Fruit fly (Drosophila melanogaster) whole organism, embryonic: Measurements from ENCODE around the gene CG3104.
A peak's percentile ranks its signal among the peaks of the same experiment; 100 is the strongest.

ENCODE experiments used
- Abd-B ChIP-seq: fragments of 200-800 bp; sonication (Bioruptor generic); optimal IDR thresholded peaks from 2 replicates; lab custom pipeline; 2018; ENCODE audit warnings: missing biosample characterization, mild to moderate bottlenecking, missing genetic modification characterization, moderate library complexity
- CG10209 ChIP-seq: fragments of 200-800 bp; sonication (Bioruptor generic); optimal IDR thresholded peaks from 3 replicates; lab custom pipeline; 2017; ENCODE audit warnings: missing biosample characterization, mild to moderate bottlenecking, missing genetic modification characterization, missing genetic modification reagents
- CG10462 ChIP-seq: fragments of 200-800 bp; sonication (Bioruptor generic); optimal IDR thresholded peaks from 2 replicates; lab custom pipeline; 2016; ENCODE audit warnings: missing biosample characterization, missing genetic modification characterization
- CG10565 ChIP-seq: fragments of 200-800 bp; sonication (Bioruptor generic); optimal IDR thresholded peaks from 3 replicates; lab custom pipeline; 2016; ENCODE audit warnings: missing biosample characterization, mild to moderate bottlenecking, missing genetic modification characterization
- CG12071 ChIP-seq: fragments of 200-800 bp; sonication (Bioruptor generic); optimal IDR thresholded peaks from 3 replicates; lab custom pipeline; 2018; ENCODE audit warnings: missing biosample characterization, mild to moderate bottlenecking, missing genetic modification characterization
- CG12219 ChIP-seq: fragments of 200-800 bp; sonication (Bioruptor generic); optimal IDR thresholded peaks from 3 replicates; lab custom pipeline; 2018; ENCODE audit warnings: missing biosample characterization, mild to moderate bottlenecking, missing genetic modification characterization
- CG12236 ChIP-seq: fragments of 200-800 bp; sonication (Bioruptor generic); optimal IDR thresholded peaks from 2 replicates; lab custom pipeline; 2016; ENCODE audit warnings: missing biosample characterization, missing genetic modification characterization
- CG14014 ChIP-seq: fragments of 200-800 bp; sonication (Bioruptor generic); IDR thresholded peaks from 2 replicates; pipeline ENCODE4 v1.3.6; 2022; ENCODE audit warnings: missing biosample characterization, missing genetic modification characterization
- CG15479 ChIP-seq: fragments of 200-800 bp; sonication (Bioruptor generic); optimal IDR thresholded peaks from 3 replicates; lab custom pipeline; 2019; ENCODE audit warnings: missing biosample characterization, mild to moderate bottlenecking, missing genetic modification characterization, moderate library complexity
- CG18011 ChIP-seq: fragments of 200-800 bp; sonication (Bioruptor generic); optimal IDR thresholded peaks from 2 replicates; lab custom pipeline; 2017; ENCODE audit warnings: missing biosample characterization, missing genetic modification characterization, mild to moderate bottlenecking, moderate library complexity, missing genotype
- CG18262 ChIP-seq: fragments of 200-800 bp; optimal IDR thresholded peaks from 3 replicates; lab custom pipeline; 2019; ENCODE audit warnings: missing biosample characterization, mild to moderate bottlenecking, missing genetic modification characterization, moderate library complexity
- CG3163 ChIP-seq: fragments of 200-800 bp; sonication (Bioruptor generic); optimal IDR thresholded peaks from 3 replicates; lab custom pipeline; 2016; ENCODE audit warnings: missing biosample characterization, missing genetic modification characterization
- CG34422 ChIP-seq: fragments of 200-800 bp; sonication (Bioruptor generic); IDR thresholded peaks from 3 replicates; pipeline ENCODE4 v1.3.6; 2022; ENCODE audit warnings: missing biosample characterization, missing genetic modification characterization
- CG4328 ChIP-seq: fragments of 200-800 bp; sonication (Bioruptor generic); optimal IDR thresholded peaks from 3 replicates; lab custom pipeline; 2017; ENCODE audit warnings: missing biosample characterization, missing genetic modification reagents, missing genetic modification characterization
- CG43689 ChIP-seq: fragments of 200-800 bp; sonication (Bioruptor generic); IDR thresholded peaks from 2 replicates; pipeline ENCODE4 v1.3.6; 2022; ENCODE audit warnings: missing biosample characterization, missing genetic modification characterization
- CG6272 ChIP-seq: fragments of 200-800 bp; sonication (Bioruptor generic); IDR thresholded peaks from 2 replicates; pipeline ENCODE4 v1.3.6; 2022; ENCODE audit warnings: missing biosample characterization, missing genetic modification characterization
- CG6683 ChIP-seq: fragments of 200-800 bp; sonication (Bioruptor generic); optimal IDR thresholded peaks from 2 replicates; lab custom pipeline; 2017; ENCODE audit warnings: missing biosample characterization, mild to moderate bottlenecking, missing genetic modification characterization, missing genetic modification reagents
- CG6791 ChIP-seq: fragments of 200-800 bp; sonication (Bioruptor generic); IDR thresholded peaks from 3 replicates; pipeline ENCODE4 v1.3.6; 2022; ENCODE audit warnings: missing biosample characterization, missing genetic modification characterization; ENCODE audit not compliant: partially characterized antibody
- CG9797 ChIP-seq: fragments of 200-800 bp; sonication (Bioruptor generic); optimal IDR thresholded peaks from 3 replicates; lab custom pipeline; 2018; ENCODE audit warnings: missing biosample characterization, mild to moderate bottlenecking, missing genetic modification characterization
- CTCF ChIP-seq: fragments of 200-800 bp; sonication (Bioruptor generic); optimal IDR thresholded peaks from 2 replicates; lab custom pipeline; 2017; ENCODE audit warnings: missing biosample characterization, mild to moderate bottlenecking, missing genetic modification characterization, moderate library complexity
- Dip2 ChIP-seq: fragments of 200-800 bp; sonication (Bioruptor generic); IDR thresholded peaks from 2 replicates; pipeline ENCODE4 v1.3.6; 2022; ENCODE audit warnings: missing biosample characterization, missing genetic modification characterization
- Gsc ChIP-seq: fragments of 200-800 bp; sonication (Bioruptor generic); IDR thresholded peaks from 2 replicates; pipeline ENCODE4 v1.3.6; 2022; ENCODE audit warnings: missing biosample characterization, missing genetic modification characterization
- Rx ChIP-seq: fragments of 200-800 bp; sonication (Bioruptor generic); IDR thresholded peaks from 2 replicates; pipeline ENCODE4 v1.3.6; 2022; ENCODE audit warnings: missing biosample characterization, missing genetic modification characterization
- Six4 ChIP-seq: fragments of 200-800 bp; sonication (Bioruptor generic); optimal IDR thresholded peaks from 2 replicates; lab custom pipeline; 2016; ENCODE audit warnings: missing biosample characterization, missing genetic modification characterization
- Sox102F ChIP-seq: fragments of 200-800 bp; sonication (Bioruptor generic); optimal IDR thresholded peaks from 2 replicates; lab custom pipeline; 2018; ENCODE audit warnings: missing biosample characterization, mild to moderate bottlenecking, missing genetic modification characterization, moderate library complexity
- ash1 ChIP-seq: fragments of 200-800 bp; sonication (Bioruptor generic); optimal IDR thresholded peaks from 2 replicates; lab custom pipeline; 2018; ENCODE audit warnings: missing biosample characterization, mild to moderate bottlenecking, missing genetic modification characterization
- ato ChIP-seq: fragments of 200-800 bp; sonication (Bioruptor generic); IDR thresholded peaks from 2 replicates; pipeline ENCODE4 v1.3.6; 2022; ENCODE audit warnings: missing biosample characterization, missing genetic modification characterization; ENCODE audit not compliant: partially characterized antibody
- az2 ChIP-seq: fragments of 200-800 bp; sonication (Bioruptor generic); optimal IDR thresholded peaks from 3 replicates; lab custom pipeline; 2016; ENCODE audit warnings: missing biosample characterization, missing genetic modification characterization
- cas ChIP-seq: fragments of 200-800 bp; sonication (Bioruptor generic); IDR thresholded peaks from 2 replicates; pipeline ENCODE4 v1.3.6; 2022; ENCODE audit warnings: missing biosample characterization, missing genetic modification characterization
- cato ChIP-seq: fragments of 200-800 bp; sonication (Bioruptor generic); optimal IDR thresholded peaks from 2 replicates; lab custom pipeline; 2016; ENCODE audit warnings: missing biosample characterization, missing genetic modification characterization, borderline replicate concordance
- caup ChIP-seq: fragments of 200-800 bp; sonication (Bioruptor generic); optimal IDR thresholded peaks from 3 replicates; lab custom pipeline; 2017; ENCODE audit warnings: missing biosample characterization, mild to moderate bottlenecking, missing genetic modification characterization, moderate library complexity; ENCODE audit not compliant: severe bottlenecking
- dmrt11E ChIP-seq: fragments of 200-800 bp; sonication (Bioruptor generic); optimal IDR thresholded peaks from 3 replicates; lab custom pipeline; 2018; ENCODE audit warnings: missing biosample characterization, mild to moderate bottlenecking, missing genetic modification characterization, moderate library complexity
- exex ChIP-seq: fragments of 200-800 bp; sonication (Bioruptor generic); optimal IDR thresholded peaks from 4 replicates; lab custom pipeline; 2018; ENCODE audit warnings: missing biosample characterization, mild to moderate bottlenecking, missing genetic modification characterization, moderate library complexity
- fu2 ChIP-seq: fragments of 200-800 bp; sonication (Bioruptor generic); optimal IDR thresholded peaks from 2 replicates; lab custom pipeline; 2016; ENCODE audit warnings: missing biosample characterization, missing genetic modification characterization
- jing ChIP-seq: fragments of 200-800 bp; sonication (Bioruptor generic); optimal IDR thresholded peaks from 2 replicates; lab custom pipeline; 2018; ENCODE audit warnings: missing biosample characterization, mild to moderate bottlenecking, missing genetic modification characterization
- kni ChIP-seq: fragments of 200-800 bp; sonication (Bioruptor generic); optimal IDR thresholded peaks from 3 replicates; lab custom pipeline; 2017; ENCODE audit warnings: mild to moderate bottlenecking, missing biosample characterization, missing genetic modification reagents, missing genetic modification characterization
- lmd ChIP-seq: fragments of 200-800 bp; sonication (Bioruptor generic); IDR thresholded peaks from 2 replicates; pipeline ENCODE4 v1.3.6; 2022; ENCODE audit warnings: missing biosample characterization, missing genetic modification characterization
- org-1 ChIP-seq: fragments of 200-800 bp; sonication (Bioruptor generic); optimal IDR thresholded peaks from 2 replicates; lab custom pipeline; 2017; ENCODE audit warnings: missing biosample characterization, missing genetic modification characterization
- pho ChIP-seq: fragments of 200-800 bp; sonication (Bioruptor generic); optimal IDR thresholded peaks from 2 replicates; lab custom pipeline; 2016; ENCODE audit warnings: missing biosample characterization, missing genetic modification characterization
- psq ChIP-seq: fragments of 200-800 bp; sonication (Bioruptor generic); optimal IDR thresholded peaks from 2 replicates; lab custom pipeline; 2017; ENCODE audit warnings: missing biosample characterization, missing genetic modification characterization
- pzg ChIP-seq: fragments of 200-800 bp; sonication (Bioruptor generic); optimal IDR thresholded peaks from 3 replicates; lab custom pipeline; 2018; ENCODE audit warnings: missing biosample characterization, mild to moderate bottlenecking, missing genetic modification characterization, moderate library complexity
- rib ChIP-seq: fragments of 200-800 bp; sonication (Bioruptor generic); IDR thresholded peaks from 2 replicates; pipeline ENCODE4 v1.3.6; 2022; ENCODE audit warnings: missing biosample characterization, missing genetic modification characterization
- run ChIP-seq: fragments of 200-800 bp; sonication (Bioruptor generic); optimal IDR thresholded peaks from 3 replicates; lab custom pipeline; 2018; ENCODE audit warnings: missing biosample characterization, mild to moderate bottlenecking, missing genetic modification characterization
- sim ChIP-seq: fragments of 200-800 bp; sonication (Bioruptor generic); IDR thresholded peaks from 2 replicates; pipeline ENCODE4 v1.3.6; 2022; ENCODE audit warnings: missing biosample characterization, missing genetic modification characterization
- slp2 ChIP-seq: fragments of 200-800 bp; sonication (Bioruptor generic); optimal IDR thresholded peaks from 2 replicates; lab custom pipeline; 2016; ENCODE audit warnings: missing biosample characterization, missing genetic modification characterization
- trh ChIP-seq: fragments of 200-800 bp; sonication (Bioruptor generic); optimal IDR thresholded peaks from 2 replicates; lab custom pipeline; 2016; ENCODE audit warnings: missing biosample characterization, missing genetic modification characterization
- wek ChIP-seq: fragments of 200-800 bp; sonication (Bioruptor generic); optimal IDR thresholded peaks from 3 replicates; lab custom pipeline; 2018; ENCODE audit warnings: missing biosample characterization, mild to moderate bottlenecking, missing genetic modification characterization, moderate library complexity
- zf30C ChIP-seq: fragments of 200-800 bp; sonication (Bioruptor generic); optimal IDR thresholded peaks from 3 replicates; lab custom pipeline; 2018; ENCODE audit warnings: missing biosample characterization, mild to moderate bottlenecking, missing genetic modification characterization

CG3104 gene

dm6 chr2L:2878188-2878587 is 22.6 kb upstream of the CG3104 start, which contains the start of the genes Prx6a and Sbat (continued):
- TF ChIP-seq ato (GFP tag; lab: Robert Waterston, UW) (no peak), cas (0 out of 2 replicates have a peak, but pooled peaks have one; percentile 20), CG43689 (GFP tag; lab: Robert Waterston, UW) (no peak), caup (peak; percentile 56), trh (GFP tag; lab: Kevin White, UChicago) (peak; percentile 66), ash1 (GFP tag; lab: Kevin White, UChicago) (no peak), CG34422 (GFP tag; lab: Robert Waterston, UW) (peak; percentile 83), lmd (GFP tag; lab: Robert Waterston, UW) (peak; percentile 81), CTCF (GFP tag; lab: Kevin White, UChicago) (peak; percentile 17), kni (GFP tag; lab: Kevin White, UChicago) (peak; percentile 25), pho (GFP tag; lab: Kevin White, UChicago) (peak; percentile 70), CG10565 (no peak), jing (GFP tag; lab: Kevin White, UChicago) (peak; percentile 49), Abd-B (GFP tag; lab: Kevin White, UChicago) (peak; percentile 79), dmrt11E (tag; lab: Kevin White, UChicago) (peak; percentile 65), CG12219 (GFP tag; lab: Kevin White, UChicago) (peak; percentile 45), CG12236 (GFP tag; lab: Kevin White, UChicago) (peak; percentile 18), pzg (GFP tag; lab: Kevin White, UChicago) (peak; percentile 84), exex (tag; lab: Kevin White, UChicago) (peak; percentile 55), CG3163 (GFP tag; lab: Kevin White, UChicago) (peak; percentile 32), Gsc (GFP tag; lab: Robert Waterston, UW) (no peak), rib (no peak), wek (GFP tag; lab: Kevin White, UChicago) (no peak), sim (GFP tag; lab: Robert Waterston, UW) (no peak), zf30C (GFP tag; lab: Kevin White, UChicago) (no peak), CG12071 (GFP tag; lab: Kevin White, UChicago) (peak; percentile 27), CG6683 (GFP tag; lab: Kevin White, UChicago) (peak; percentile 39), cato (GFP tag; lab: Kevin White, UChicago) (no peak), CG18011 (peak; percentile 23), CG10462 (GFP tag; lab: Kevin White, UChicago) (peak; percentile 7), CG15479 (no peak), CG6791 (GFP tag; lab: Robert Waterston, UW) (no peak), CG14014 (GFP tag; lab: Robert Waterston, UW) (peak; percentile 69), az2 (GFP tag; lab: Kevin White, UChicago) (peak; percentile 57), Six4 (GFP tag; lab: Kevin White, UChicago) (peak; percentile 41), org-1 (GFP tag; lab: Kevin White, UChicago) (peak; percentile 48), CG6272 (GFP tag; lab: Robert Waterston, UW) (peak; percentile 56), CG4328 (peak; percentile 62), run (tag; lab: Kevin White, UChicago) (peak; percentile 46), Rx (GFP tag; lab: Robert Waterston, UW) (no peak), slp2 (peak; percentile 57), CG9797 (no peak), CG18262 (tag; lab: Kevin White, UChicago) (peak; percentile 63), CG10209 (GFP tag; lab: Kevin White, UChicago) (peak; percentile 59), Sox102F (GFP tag; lab: Kevin White, UChicago) (peak; percentile 53), Dip2 (GFP tag; lab: Robert Waterston, UW) (no peak), fu2 (peak; percentile 66), psq (GFP tag; lab: Kevin White, UChicago) (no peak)
